Worm (Caenorhabditis elegans): ENCODE results near the gene C17H11.4.

- TF ChIP-seq aly-1 (tag; optimal IDR thresholded peaks at IDR 0.05) (no peak), scrt-1 (GFP tag; IDR thresholded peaks at IDR 0.05) (no peak), flt-1 (GFP tag; IDR thresholded peaks at IDR 0.05) (no peak), hmbx-1 (tag; optimal IDR thresholded peaks at IDR 0.05) (no peak), tra-4 (tag; optimal IDR thresholded peaks at IDR 0.05) (no peak), ceh-13 (GFP tag; optimal IDR thresholded peaks at IDR 0.05) (no peak)
Measured at ce11 chrX:8173610-8174009, 7.8 kb downstream of the C17H11.4 start, which contains the start of gene C17H11.1.
